Fruit fly (Drosophila melanogaster) whole organism, embryonic: ENCODE data around the gene Gs2.

Experiments
- Bteb2 ChIP-seq: fragments of 200-800 bp; sonication (Bioruptor generic); optimal IDR thresholded peaks from 2 replicates; lab custom pipeline; 2016; ENCODE audit warnings: missing biosample characterization, missing genetic modification characterization
- CG11456 ChIP-seq: fragments of 200-800 bp; sonication (Bioruptor generic); IDR thresholded peaks from 3 replicates; pipeline ENCODE4 v1.3.6; 2022; ENCODE audit warnings: missing biosample characterization, missing genetic modification characterization
- CG11504 ChIP-seq: fragments of 200-800 bp; sonication (Bioruptor generic); optimal IDR thresholded peaks from 3 replicates; lab custom pipeline; 2019; ENCODE audit warnings: missing biosample characterization, mild to moderate bottlenecking, missing genetic modification characterization, moderate library complexity
- CG12769 ChIP-seq: fragments of 200-800 bp; sonication (Bioruptor generic); optimal IDR thresholded peaks from 2 replicates; lab custom pipeline; 2019; ENCODE audit warnings: missing biosample characterization, mild to moderate bottlenecking, missing genetic modification characterization, moderate library complexity
- CG12942 ChIP-seq: fragments of 200-800 bp; sonication (Bioruptor generic); optimal IDR thresholded peaks from 3 replicates; lab custom pipeline; 2016; ENCODE audit warnings: missing biosample characterization, missing genetic modification characterization
- CG1647 ChIP-seq: fragments of 200-800 bp; sonication (Bioruptor generic); optimal IDR thresholded peaks from 3 replicates; lab custom pipeline; 2016; ENCODE audit warnings: missing biosample characterization, missing genetic modification characterization
- CG17568 ChIP-seq: fragments of 200-800 bp; sonication (Bioruptor generic); optimal IDR thresholded peaks from 2 replicates; lab custom pipeline; 2018; ENCODE audit warnings: missing biosample characterization, mild to moderate bottlenecking, missing genetic modification characterization, moderate library complexity
- CG18764 ChIP-seq: fragments of 200-800 bp; sonication (Bioruptor generic); optimal IDR thresholded peaks from 3 replicates; lab custom pipeline; 2016; ENCODE audit warnings: missing biosample characterization, missing genetic modification characterization
- CG2120 ChIP-seq: fragments of 200-800 bp; sonication (Bioruptor generic); optimal IDR thresholded peaks from 3 replicates; lab custom pipeline; 2016; ENCODE audit warnings: missing biosample characterization, missing genetic modification characterization
- CG2199 ChIP-seq: fragments of 200-800 bp; sonication (Bioruptor generic); IDR thresholded peaks from 3 replicates; pipeline ENCODE4 v1.3.6; 2022; ENCODE audit warnings: missing biosample characterization, missing genetic modification characterization
- CG30403 ChIP-seq: fragments of 200-800 bp; sonication (Bioruptor generic); optimal IDR thresholded peaks from 3 replicates; lab custom pipeline; 2016; ENCODE audit warnings: missing biosample characterization, missing genetic modification characterization
- CG30431 ChIP-seq: fragments of 200-800 bp; sonication (Bioruptor generic); optimal IDR thresholded peaks from 2 replicates; lab custom pipeline; 2017; ENCODE audit warnings: missing biosample characterization, missing genetic modification characterization
- CG3847 ChIP-seq: fragments of 200-800 bp; sonication (Bioruptor generic); IDR thresholded peaks from 2 replicates; pipeline ENCODE4 v1.3.6; 2022; ENCODE audit warnings: missing biosample characterization, missing genetic modification characterization
- CG3995 ChIP-seq: fragments of 200-800 bp; sonication (Bioruptor generic); optimal IDR thresholded peaks from 3 replicates; lab custom pipeline; 2016; ENCODE audit warnings: missing biosample characterization, missing genetic modification characterization
- CG4360 ChIP-seq: fragments of 200-800 bp; sonication (Bioruptor generic); IDR thresholded peaks from 2 replicates; pipeline ENCODE4 v1.3.6; 2022; ENCODE audit warnings: missing biosample characterization, missing genetic modification characterization
- CG4707 ChIP-seq: fragments of 200-800 bp; sonication (Bioruptor generic); optimal IDR thresholded peaks from 2 replicates; lab custom pipeline; 2018; ENCODE audit warnings: missing biosample characterization, mild to moderate bottlenecking, missing genetic modification characterization, moderate library complexity
- CG6175 ChIP-seq: fragments of 200-800 bp; sonication (Bioruptor generic); IDR thresholded peaks from 3 replicates; pipeline ENCODE4 v1.3.6; 2022; ENCODE audit warnings: missing biosample characterization, missing genetic modification characterization
- CG6683 ChIP-seq: fragments of 200-800 bp; sonication (Bioruptor generic); optimal IDR thresholded peaks from 2 replicates; lab custom pipeline; 2017; ENCODE audit warnings: missing biosample characterization, mild to moderate bottlenecking, missing genetic modification characterization, missing genetic modification reagents
- CG7839 ChIP-seq: fragments of 200-800 bp; sonication (Bioruptor generic); optimal IDR thresholded peaks from 3 replicates; lab custom pipeline; 2018; ENCODE audit warnings: missing biosample characterization, mild to moderate bottlenecking, missing genetic modification characterization, moderate library complexity
- CG8281 ChIP-seq: fragments of 200-800 bp; sonication (Bioruptor generic); optimal IDR thresholded peaks from 2 replicates; lab custom pipeline; 2018; ENCODE audit warnings: missing biosample characterization, mild to moderate bottlenecking, missing genetic modification characterization, moderate library complexity
- CG8765 ChIP-seq: fragments of 200-800 bp; sonication (Bioruptor generic); IDR thresholded peaks from 2 replicates; pipeline ENCODE4 v1.3.6; 2022; ENCODE audit warnings: missing biosample characterization, missing genetic modification characterization
- CG9609 ChIP-seq: fragments of 200-800 bp; sonication (Bioruptor generic); optimal IDR thresholded peaks from 3 replicates; lab custom pipeline; 2016; ENCODE audit warnings: missing biosample characterization, missing genetic modification characterization
- D ChIP-seq, 2 experiments: fragments of 200-800 bp in 1 of 2; fragments of >200 bp in 1 of 2; sonication (Bioruptor generic) in 1 of 2; optimal IDR thresholded peaks; 2 replicates in 1 of 2; 3 replicates in 1 of 2; lab custom pipeline; 2017; ENCODE audit warnings: mild to moderate bottlenecking in 1 of 2, missing biosample characterization in 1 of 2, missing genetic modification characterization in 1 of 2, missing genetic modification reagents in 1 of 2
- Dek ChIP-seq: fragments of 200-800 bp; sonication (Bioruptor generic); optimal IDR thresholded peaks from 3 replicates; lab custom pipeline; 2019; ENCODE audit warnings: missing biosample characterization, mild to moderate bottlenecking, missing genetic modification characterization, moderate library complexity
- Ets65A ChIP-seq: fragments of 200-800 bp; sonication (Bioruptor generic); peaks from one replicate; lab custom pipeline; 2016; ENCODE audit warnings: missing biosample characterization, missing genetic modification characterization
- HHEX ChIP-seq: fragments of 200-800 bp; sonication (Bioruptor generic); optimal IDR thresholded peaks from 3 replicates; lab custom pipeline; 2017; ENCODE audit warnings: missing biosample characterization, mild to moderate bottlenecking, missing genetic modification characterization, missing genetic modification reagents
- Hmx ChIP-seq: fragments of 200-800 bp; sonication (Bioruptor generic); optimal IDR thresholded peaks from 2 replicates; lab custom pipeline; 2016; ENCODE audit warnings: missing biosample characterization, missing genetic modification characterization
- Jarid2 ChIP-seq: fragments of 200-800 bp; sonication (Bioruptor generic); optimal IDR thresholded peaks from 3 replicates; lab custom pipeline; 2017; ENCODE audit warnings: mild to moderate bottlenecking, missing biosample characterization, missing genetic modification reagents, missing genetic modification characterization
- Lpt ChIP-seq: fragments of >200 bp; optimal IDR thresholded peaks from 2 replicates; lab custom pipeline; 2018; ENCODE audit warnings: missing biosample characterization, missing genetic modification characterization
- MBD-R2 ChIP-seq: fragments of 200-800 bp; sonication (Bioruptor generic); IDR thresholded peaks from 2 replicates; pipeline ENCODE4 v1.3.6; 2022; ENCODE audit warnings: missing biosample characterization, missing genetic modification characterization
- NfI ChIP-seq: fragments of 200-800 bp; sonication (Bioruptor generic); optimal IDR thresholded peaks from 3 replicates; lab custom pipeline; 2018; ENCODE audit warnings: missing biosample characterization, mild to moderate bottlenecking, missing genetic modification characterization, moderate library complexity
- Oaz ChIP-seq: fragments of 200-800 bp; sonication (Bioruptor generic); IDR thresholded peaks from 2 replicates; pipeline ENCODE4 v1.3.6; 2022; ENCODE audit warnings: missing biosample characterization, missing genetic modification characterization
- Trl ChIP-seq, 3 experiments: fragments of >200 bp in 2 of 3; fragments of 200-800 bp in 1 of 3; sonication (Bioruptor generic) in 1 of 3; optimal IDR thresholded peaks; 2 replicates in 1 of 3; 3 replicates in 2 of 3; lab custom pipeline; 2016 to 2017; ENCODE audit warnings: missing biosample characterization in 1 of 3, missing genetic modification characterization in 1 of 3
- YL-1 ChIP-seq: fragments of 200-800 bp; sonication (Bioruptor generic); optimal IDR thresholded peaks from 3 replicates; lab custom pipeline; 2017; ENCODE audit warnings: missing biosample characterization, mild to moderate bottlenecking, missing genetic modification characterization
- crp ChIP-seq, 2 experiments: fragments of 200-800 bp; sonication (Bioruptor generic); optimal IDR thresholded peaks; 2 replicates in 1 of 2; 3 replicates in 1 of 2; lab custom pipeline; 2017; ENCODE audit warnings: missing biosample characterization in 2 of 2, missing genetic modification characterization in 2 of 2, mild to moderate bottlenecking in 1 of 2, moderate library complexity in 1 of 2
- dan ChIP-seq: fragments of 200-800 bp; sonication (Bioruptor generic); IDR thresholded peaks from 2 replicates; pipeline ENCODE4 v1.3.6; 2022; ENCODE audit warnings: missing biosample characterization, missing genetic modification characterization
- dati ChIP-seq: fragments of 200-800 bp; sonication (Bioruptor generic); IDR thresholded peaks from 2 replicates; pipeline ENCODE4 v1.3.6; 2022; ENCODE audit warnings: missing biosample characterization, missing genetic modification characterization
- emc ChIP-seq: fragments of 200-800 bp; sonication (Bioruptor generic); optimal IDR thresholded peaks from 2 replicates; lab custom pipeline; 2016; ENCODE audit warnings: missing biosample characterization, missing genetic modification characterization
- ems ChIP-seq: fragments of 200-800 bp; sonication (Bioruptor generic); optimal IDR thresholded peaks from 3 replicates; lab custom pipeline; 2016; ENCODE audit warnings: missing biosample characterization, missing genetic modification characterization
- exex ChIP-seq: fragments of 200-800 bp; sonication (Bioruptor generic); optimal IDR thresholded peaks from 4 replicates; lab custom pipeline; 2018; ENCODE audit warnings: missing biosample characterization, mild to moderate bottlenecking, missing genetic modification characterization, moderate library complexity
- fru ChIP-seq: fragments of >200 bp; optimal IDR thresholded peaks from 2 replicates; lab custom pipeline; 2017
- her ChIP-seq: fragments of 200-800 bp; sonication (Bioruptor generic); optimal IDR thresholded peaks from 2 replicates; lab custom pipeline; 2016; ENCODE audit warnings: missing biosample characterization, missing genetic modification characterization
- hth ChIP-seq: fragments of >200 bp; optimal IDR thresholded peaks from 2 replicates; lab custom pipeline; 2017; ENCODE audit warnings: inconsistent platforms
- kni ChIP-seq: fragments of 200-800 bp; sonication (Bioruptor generic); optimal IDR thresholded peaks from 3 replicates; lab custom pipeline; 2017; ENCODE audit warnings: mild to moderate bottlenecking, missing biosample characterization, missing genetic modification reagents, missing genetic modification characterization
- onecut ChIP-seq: fragments of 200-800 bp; sonication (Bioruptor generic); IDR thresholded peaks from 2 replicates; pipeline ENCODE4 v1.3.6; 2022; ENCODE audit warnings: missing biosample characterization, missing genetic modification characterization
- ro ChIP-seq: fragments of 200-800 bp; sonication (Bioruptor generic); IDR thresholded peaks from 2 replicates; pipeline ENCODE4 v1.3.6; 2022; ENCODE audit warnings: missing biosample characterization, missing genetic modification characterization
- run ChIP-seq: fragments of 200-800 bp; sonication (Bioruptor generic); optimal IDR thresholded peaks from 3 replicates; lab custom pipeline; 2018; ENCODE audit warnings: missing biosample characterization, mild to moderate bottlenecking, missing genetic modification characterization
- sug ChIP-seq: fragments of 200-800 bp; optimal IDR thresholded peaks from 2 replicates; lab custom pipeline; 2019; ENCODE audit warnings: missing biosample characterization, mild to moderate bottlenecking, missing genetic modification characterization, moderate library complexity
- tgo ChIP-seq: fragments of 200-800 bp; sonication (Bioruptor generic); IDR thresholded peaks from 3 replicates; pipeline ENCODE4 v1.3.6; 2022; ENCODE audit warnings: missing biosample characterization, missing genetic modification characterization
- tin ChIP-seq: fragments of 200-800 bp; sonication (Bioruptor generic); optimal IDR thresholded peaks from 3 replicates; lab custom pipeline; 2016; ENCODE audit warnings: missing biosample characterization, missing genetic modification characterization
- wor ChIP-seq: fragments of 200-800 bp; sonication (Bioruptor generic); IDR thresholded peaks from 2 replicates; pipeline ENCODE4 v1.3.6; 2022; ENCODE audit warnings: missing biosample characterization, missing genetic modification characterization

Gs2 gene

dm6 chrX:11451027-11451572 is 28.5 kb downstream of the Gs2 start (continued):
- TF ChIP-seq tin (GFP tag; lab: Kevin White, UChicago) (peak; percentile 21), hth (lab: Kevin White, UChicago) (no peak), her (peak; percentile 40), CG7839 (tag; lab: Kevin White, UChicago) (peak; percentile 60), D (optimal IDR thresholded peaks at IDR 0.05; lab: Kevin White, UChicago) (no peak), D (GFP tag; optimal IDR thresholded peaks at IDR 0.05; lab: Kevin White, UChicago) (no peak), HHEX (GFP tag; lab: Kevin White, UChicago) (peak; percentile 35), Dek (tag; lab: Kevin White, UChicago) (peak; percentile 53), CG6683 (GFP tag; lab: Kevin White, UChicago) (no peak), wor (GFP tag; lab: Robert Waterston, UW) (no peak), run (no peak), CG12942 (GFP tag; lab: Kevin White, UChicago) (no peak), crp (GFP tag; optimal IDR thresholded peaks at IDR 0.05; lab: Kevin White, UChicago) (no peak), CG11456 (GFP tag; lab: Robert Waterston, UW) (peak; percentile 56; the same call in 2 of the 3 replicates), dati (GFP tag; lab: Robert Waterston, UW) (no peak), CG8765 (GFP tag; lab: Robert Waterston, UW) (peak; percentile 28; the same call in 1 of the 2 replicates), kni (GFP tag; lab: Kevin White, UChicago) (no peak), Jarid2 (GFP tag; lab: Kevin White, UChicago) (peak; percentile 10), CG18764 (GFP tag; lab: Kevin White, UChicago) (no peak), dan (no peak), MBD-R2 (GFP tag; lab: Robert Waterston, UW) (no peak; the same call in 1 of the 2 replicates), CG8281 (tag; lab: Kevin White, UChicago) (no peak), onecut (peak; percentile 45), CG4360 (GFP tag; lab: Robert Waterston, UW) (no peak), CG4707 (GFP tag; lab: Kevin White, UChicago) (no peak), CG17568 (GFP tag; lab: Kevin White, UChicago) (no peak), Trl (optimal IDR thresholded peaks at IDR 0.05; lab: Kevin White, UChicago) (no peak), Trl (GFP tag; optimal IDR thresholded peaks at IDR 0.05; lab: Kevin White, UChicago) (no peak), CG6175 (GFP tag; lab: Robert Waterston, UW) (0 out of 3 replicates have a peak, but pooled peaks have one; percentile 37), CG3847 (GFP tag; lab: Robert Waterston, UW) (peak; percentile 42; the same call in 1 of the 2 replicates), emc (GFP tag; lab: Kevin White, UChicago) (no peak), CG11504 (tag; lab: Kevin White, UChicago) (peak; percentile 57), YL-1 (GFP tag; lab: Kevin White, UChicago) (no peak), CG3995 (GFP tag; lab: Kevin White, UChicago) (no peak), exex (no peak), Lpt (GFP tag; lab: Kevin White, UChicago) (no peak), CG30431 (no peak), sug (peak; percentile 24), ro (GFP tag; lab: Robert Waterston, UW) (no peak), CG12769 (peak; percentile 77), CG30403 (GFP tag; lab: Kevin White, UChicago) (peak; percentile 50), CG2120 (GFP tag; lab: Kevin White, UChicago) (peak; percentile 70), NfI (GFP tag; lab: Kevin White, UChicago) (peak; percentile 56), Bteb2 (GFP tag; lab: Kevin White, UChicago) (peak; percentile 3), CG2199 (GFP tag; lab: Robert Waterston, UW) (no peak), CG1647 (GFP tag; lab: Kevin White, UChicago) (no peak), Hmx (no peak), fru (lab: Kevin White, UChicago) (no peak), tgo (GFP tag; lab: Robert Waterston, UW) (peak; percentile 63), Ets65A (GFP tag; lab: Kevin White, UChicago) (peak; percentile 90), Oaz (GFP tag; lab: Robert Waterston, UW) (0 out of 2 replicates have a peak, but pooled peaks have one; percentile 42), ems (GFP tag; lab: Kevin White, UChicago) (no peak), CG9609 (GFP tag; lab: Kevin White, UChicago) (no peak)
